Worm (Caenorhabditis elegans) whole organism, L3 larva: ENCODE data around the gene F59E12.17.

ENCODE experiments used
- aly-2 ChIP-seq: fragments of 150-350 bp; optimal IDR thresholded peaks from 2 replicates; lab custom pipeline; 2014; ENCODE audit warnings: missing biosample characterization, missing genetic modification characterization
- fos-1 ChIP-seq: fragments of 150-350 bp; optimal IDR thresholded peaks from 2 replicates; lab custom pipeline; 2014; ENCODE audit warnings: missing biosample characterization, missing genetic modification characterization
- lin-39 ChIP-seq: fragments of 150-350 bp; optimal IDR thresholded peaks from 2 replicates; lab custom pipeline; 2018; ENCODE audit warnings: missing biosample characterization, missing genetic modification reagents, missing genetic modification characterization
- mdl-1 ChIP-seq: fragments of 150-350 bp; optimal IDR thresholded peaks from 2 replicates; lab custom pipeline; 2014; ENCODE audit warnings: missing biosample characterization, missing genetic modification characterization
- nhr-25 ChIP-seq: sonication (generic microtip); optimal IDR thresholded peaks from 2 replicates; lab custom pipeline; 2017; ENCODE audit warnings: missing biosample characterization, missing genetic modification characterization
- nhr-77 ChIP-seq: fragments of 150-350 bp; optimal IDR thresholded peaks from 2 replicates; lab custom pipeline; 2014; ENCODE audit warnings: missing biosample characterization, missing genetic modification characterization
- tbx-2 ChIP-seq: sonication (generic microtip); optimal IDR thresholded peaks from 2 replicates; lab custom pipeline; 2016; ENCODE audit warnings: mild to moderate bottlenecking, missing genetic modification characterization, missing compliant biosample characterization
- unc-62 ChIP-seq: fragments of 150-350 bp; sonication (generic microtip); optimal IDR thresholded peaks from 4 replicates; lab custom pipeline; 2014; ENCODE audit warnings: missing biosample characterization, missing genetic modification reagents, missing genetic modification characterization

- TF ChIP-seq tbx-2 (no peak), lin-39 (tag; lab: Kevin White, UChicago) (no peak), nhr-25 (tag; lab: Kevin White, UChicago) (no peak), aly-2 (tag; lab: Kevin White, UChicago) (no peak), mdl-1 (tag; lab: Kevin White, UChicago) (no peak), unc-62 (no peak), fos-1 (tag; lab: Kevin White, UChicago) (no peak), nhr-77 (tag; lab: Kevin White, UChicago) (no peak)
Measured at ce11 chrII:5659675-5660074, 10.4 kb upstream of the F59E12.17 start, which contains the start of gene fut-3.
